Worm (Caenorhabditis elegans): ENCODE measurements around the gene kin-29.
A peak's percentile ranks its signal among the peaks of the same experiment; 100 is the strongest.

kin-29 gene

DNA sequence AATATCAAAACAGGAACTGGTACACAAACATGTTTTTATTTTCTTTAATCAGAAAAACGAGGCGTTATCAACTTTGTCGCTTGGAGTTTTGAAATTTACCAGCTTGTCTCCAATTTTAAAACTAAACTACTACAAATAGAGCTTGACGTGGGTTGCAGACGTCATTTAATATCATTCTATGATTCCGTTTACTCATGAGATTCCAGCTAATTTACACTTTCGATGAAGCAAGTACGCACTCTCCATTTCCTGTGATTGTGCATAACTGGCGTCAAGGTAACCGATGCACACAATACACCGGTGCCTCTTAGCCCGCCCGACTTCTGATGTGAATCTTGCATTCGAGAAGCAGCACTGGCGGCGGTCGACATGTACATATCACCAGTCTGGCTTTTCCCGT is 33.3 kb downstream of the kin-29 start:
- TF ChIP-seq nhr-12 (tag; optimal IDR thresholded peaks at IDR 0.05) (no peak), dmd-4 (tag; optimal IDR thresholded peaks at IDR 0.05) (no peak), nhr-21 (tag; optimal IDR thresholded peaks at IDR 0.05) (peak; percentile 5), unc-55 (GFP tag; optimal IDR thresholded peaks at IDR 0.05) (no peak), C34F6.9 (tag; optimal IDR thresholded peaks at IDR 0.05) (no peak), ztf-1 (GFP tag; conservative IDR thresholded peaks at IDR 0.05) (no peak), nhr-77 (tag; optimal IDR thresholded peaks at IDR 0.05) (no peak)

DNA sequence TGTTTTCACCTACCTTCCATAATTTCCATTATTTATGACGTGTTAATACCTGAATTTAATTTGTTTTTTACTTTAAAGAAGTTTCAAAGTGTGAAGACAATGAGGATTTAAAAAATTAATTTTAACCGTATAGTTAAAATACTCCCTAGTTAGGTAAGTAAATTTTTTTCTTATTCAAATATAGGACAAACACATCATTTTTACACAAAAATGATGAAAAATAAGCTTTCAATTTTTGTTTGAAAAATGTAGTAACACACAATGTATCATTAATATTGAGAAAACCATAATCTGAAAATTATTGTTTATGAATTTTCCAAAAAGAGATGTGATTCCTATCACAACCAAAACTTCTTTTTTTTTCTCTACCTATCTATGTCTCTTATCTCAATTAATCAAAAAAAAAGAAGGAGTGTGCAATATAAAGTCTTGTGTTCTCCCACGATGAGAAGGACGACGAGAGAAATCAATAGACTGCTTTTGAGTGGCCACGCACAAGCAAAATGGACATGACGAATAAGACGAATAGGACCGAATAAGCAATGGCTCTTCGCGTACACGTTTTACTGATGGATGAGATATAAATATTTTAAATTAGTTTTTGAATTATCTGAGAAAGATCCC is 38.0 kb downstream of the kin-29 start, which contains the start of gene C14A11.6:
Gene C14A11.6 (minus strand): TSS at position 51 of the 624 bp plus-strand sequence.
- TF ChIP-seq crh-2 (tag; optimal IDR thresholded peaks at IDR 0.05) = peak; percentile 18
- TF ChIP-seq mab-5 (tag; optimal IDR thresholded peaks at IDR 0.05) = no peak
- TF ChIP-seq C34F6.9 (tag; optimal IDR thresholded peaks at IDR 0.05) = peak; percentile 39
- TF ChIP-seq lsy-2 (tag; optimal IDR thresholded peaks at IDR 0.05) = peak in 1 of 2 experiments; percentile 13
- peak; percentile 81 for TF ChIP-seq unc-55 (GFP tag; optimal IDR thresholded peaks at IDR 0.05)

DNA sequence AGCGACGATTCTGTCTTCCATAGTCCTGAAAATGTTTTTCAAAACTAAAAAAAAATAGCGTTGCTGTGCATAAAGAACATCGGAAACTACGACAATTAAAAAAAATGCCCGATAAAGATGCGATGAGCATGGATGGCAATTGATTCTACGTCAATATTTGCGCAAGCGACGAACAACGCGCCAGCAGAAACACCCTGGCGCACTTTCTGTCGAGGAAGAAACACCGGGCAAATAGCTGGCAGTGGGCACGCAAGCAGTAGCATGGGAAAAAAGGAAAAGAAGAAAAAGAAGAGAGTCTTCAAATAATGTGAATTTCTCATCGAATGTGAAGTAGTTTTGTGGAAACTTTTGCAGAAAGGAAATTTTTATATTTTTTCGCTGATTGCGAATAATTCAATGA is 42.6 kb downstream of the kin-29 start, which contains the start of gene C14A11.9:
Gene C14A11.9 (minus strand): TSS at position 27 of the 400 bp plus-strand sequence.
- peak; percentile 77 for TF ChIP-seq sem-4 (tag; optimal IDR thresholded peaks at IDR 0.05)
- TF ChIP-seq nhr-10 (tag; optimal IDR thresholded peaks at IDR 0.05) = no peak
- TF ChIP-seq C34F6.9 (tag; optimal IDR thresholded peaks at IDR 0.05) = peak; percentile 94
- peak; percentile 72 for TF ChIP-seq Y55F3AM.14 (GFP tag; optimal IDR thresholded peaks at IDR 0.05)
- no peak for TF ChIP-seq nhr-77 (tag; optimal IDR thresholded peaks at IDR 0.05)
- no peak for TF ChIP-seq elt-3 (tag; optimal IDR thresholded peaks at IDR 0.05)
- no peak for TF ChIP-seq nhr-237 (tag; optimal IDR thresholded peaks at IDR 0.05)
- peak; percentile 77 for TF ChIP-seq sma-3 (GFP tag; optimal IDR thresholded peaks at IDR 0.05)
- TF ChIP-seq lin-39 (tag; optimal IDR thresholded peaks at IDR 0.05) = no peak
- TF ChIP-seq nhr-12 (tag; optimal IDR thresholded peaks at IDR 0.05) = peak; percentile 38
- peak; percentile 6 for TF ChIP-seq R02D3.7 (tag; optimal IDR thresholded peaks at IDR 0.05)
- no peak for TF ChIP-seq nhr-11 (tag; optimal IDR thresholded peaks at IDR 0.05)
- TF ChIP-seq lin-11 (tag; optimal IDR thresholded peaks at IDR 0.05) = peak; percentile 89
- TF ChIP-seq mdl-1 (tag; optimal IDR thresholded peaks at IDR 0.05) = peak in 1 of 2 experiments; percentile 73
- no peak for TF ChIP-seq aly-2 (tag; optimal IDR thresholded peaks at IDR 0.05)
- peak; percentile 89 for TF ChIP-seq gmeb-1 (tag; optimal IDR thresholded peaks at IDR 0.05)
- TF ChIP-seq elt-1 (tag; optimal IDR thresholded peaks at IDR 0.05) = no peak
- peak; percentile 95 for TF ChIP-seq unc-55 (GFP tag; optimal IDR thresholded peaks at IDR 0.05)
- no peak for TF ChIP-seq ama-1 (optimal IDR thresholded peaks at IDR 0.05)
- TF ChIP-seq ztf-1 (GFP tag; conservative IDR thresholded peaks at IDR 0.05) = no peak
- TF ChIP-seq nhr-25 (tag; optimal IDR thresholded peaks at IDR 0.05) = peak; percentile 78
- TF ChIP-seq sma-9 (GFP tag; optimal IDR thresholded peaks at IDR 0.05) = peak; percentile 93
- no peak for TF ChIP-seq sma-9 (tag; optimal IDR thresholded peaks at IDR 0.05)
- peak; percentile 87 to 92 for TF ChIP-seq lsy-2 (tag; optimal IDR thresholded peaks at IDR 0.05)
- TF ChIP-seq lin-13 (GFP tag; optimal IDR thresholded peaks at IDR 0.05) = peak; percentile 90
- TF ChIP-seq zag-1 (tag; optimal IDR thresholded peaks at IDR 0.05) = peak; percentile 71
- TF ChIP-seq ztf-11 (tag; optimal IDR thresholded peaks at IDR 0.05) = no peak
- peak; percentile 90 for TF ChIP-seq mab-5 (tag; optimal IDR thresholded peaks at IDR 0.05)
- TF ChIP-seq unc-39 (tag; optimal IDR thresholded peaks at IDR 0.05) = no peak
- peak; percentile 61 for TF ChIP-seq nhr-6 (tag; optimal IDR thresholded peaks at IDR 0.05)
- peak; percentile 92 for TF ChIP-seq egl-27 (tag; optimal IDR thresholded peaks at IDR 0.05)
- peak; percentile 86 for TF ChIP-seq nhr-129 (tag; optimal IDR thresholded peaks at IDR 0.05)
- no peak for TF ChIP-seq ZK546.5 (tag; optimal IDR thresholded peaks at IDR 0.05)
- TF ChIP-seq nhr-23 (tag; optimal IDR thresholded peaks at IDR 0.05) = no peak
- no peak for TF ChIP-seq alr-1 (tag; optimal IDR thresholded peaks at IDR 0.05)
- peak; percentile 70 for TF ChIP-seq ztf-4 (tag; optimal IDR thresholded peaks at IDR 0.05)
- peak; percentile 72 for TF ChIP-seq ceh-82 (tag; optimal IDR thresholded peaks at IDR 0.05)
- TF ChIP-seq nhr-21 (tag; optimal IDR thresholded peaks at IDR 0.05) = peak; percentile 88
- peak; percentile 30 for TF ChIP-seq blmp-1 (tag; optimal IDR thresholded peaks at IDR 0.05; ENCODE audit: insufficient read depth)
- peak; percentile 88 for TF ChIP-seq F13H6.1 (tag; optimal IDR thresholded peaks at IDR 0.05)
- TF ChIP-seq dmd-4 (tag; optimal IDR thresholded peaks at IDR 0.05) = no peak
- TF ChIP-seq crh-2 (tag; optimal IDR thresholded peaks at IDR 0.05) = peak; percentile 92
- TF ChIP-seq mbf-1 (tag; optimal IDR thresholded peaks at IDR 0.05) = no peak
- peak; percentile 39 for TF ChIP-seq ceh-16 (tag; optimal IDR thresholded peaks at IDR 0.05)
- peak; percentile 86 for TF ChIP-seq fos-1 (tag; optimal IDR thresholded peaks at IDR 0.05)
- TF ChIP-seq peb-1 (tag; optimal IDR thresholded peaks at IDR 0.05) = no peak
- no peak for TF ChIP-seq unc-62 (GFP tag; optimal IDR thresholded peaks at IDR 0.05)
- TF ChIP-seq snpc-4 (tag; optimal IDR thresholded peaks at IDR 0.05) = peak; percentile 68
- TF ChIP-seq skn-1 (tag; optimal IDR thresholded peaks at IDR 0.05) = no peak

Measured in whole organism, L2 larva.